Worm (Caenorhabditis elegans): ENCODE results near the gene F55G7.3.

ce11 chrX:11934933-11935332 is 6.9 kb downstream of the F55G7.3 start:
- peak; percentile 87 for TF ChIP-seq pha-4 (GFP tag; IDR thresholded peaks at IDR 0.05)
- no peak for TF ChIP-seq pha-4 (tag; optimal IDR thresholded peaks at IDR 0.05)
- TF ChIP-seq set-16 (GFP tag; IDR thresholded peaks at IDR 0.05): peak; percentile 55
- TF ChIP-seq nhr-25 (tag; optimal IDR thresholded peaks at IDR 0.05; ENCODE audit: borderline replicate concordance, insufficient read depth): no peak
- TF ChIP-seq unc-62 (GFP tag; optimal IDR thresholded peaks at IDR 0.05 in 1 of 2): no peak
- no peak for TF ChIP-seq unc-62 (tag; optimal IDR thresholded peaks at IDR 0.05)
- no peak for TF ChIP-seq nhr-11 (tag; optimal IDR thresholded peaks at IDR 0.05)
- TF ChIP-seq arid-1 (GFP tag; conservative IDR thresholded peaks at IDR 0.05): peak; percentile 54; the same call in 1 of the 2 replicates
- TF ChIP-seq mdt-29 (GFP tag; IDR thresholded peaks at IDR 0.05): no peak; the same call in 1 of the 2 replicates
- no peak for TF ChIP-seq zag-1 (tag; optimal IDR thresholded peaks at IDR 0.05)

Data from whole organism, L4 larva.